Worm (Caenorhabditis elegans) whole organism, young adult: ENCODE data around the gene ztf-29.
A peak's percentile ranks its signal among the peaks of the same experiment; 100 is the strongest.

Experiments
- B0035.1 ChIP-seq: sonication (generic microtip); optimal IDR thresholded peaks from 2 replicates; lab custom pipeline; 2016; ENCODE audit warnings: missing genetic modification characterization, mild to moderate bottlenecking, missing compliant biosample characterization, missing genotype, missing genetic modification reagents
- B0261.1 ChIP-seq: sonication (generic microtip); optimal IDR thresholded peaks from 2 replicates; lab custom pipeline; 2016; ENCODE audit warnings: mild to moderate bottlenecking, missing genetic modification characterization, moderate library complexity, missing compliant biosample characterization
- D2030.7 ChIP-seq: fragments of 200-800 bp; sonication (Bioruptor generic); IDR thresholded peaks from 2 replicates; pipeline ENCODE4 v1.3.6; 2022; ENCODE audit warnings: missing genetic modification reagents, missing genetic modification characterization, missing compliant biosample characterization
- F23B12.7 ChIP-seq: sonication (generic microtip); optimal IDR thresholded peaks from 2 replicates; lab custom pipeline; 2017; ENCODE audit warnings: missing genetic modification characterization, mild to moderate bottlenecking, missing compliant biosample characterization, antibody characterized with exemption, moderate library complexity; ENCODE audit not compliant: insufficient read depth
- F33H1.4 ChIP-seq: fragments of 200-800 bp; sonication (Bioruptor generic); IDR thresholded peaks from 2 replicates; pipeline ENCODE4 v1.3.6; 2022; ENCODE audit warnings: missing genetic modification reagents, missing genetic modification characterization, missing compliant biosample characterization
- F49E8.2 ChIP-seq: sonication (generic microtip); optimal IDR thresholded peaks from 3 replicates; lab custom pipeline; 2017; ENCODE audit warnings: missing genetic modification characterization, mild to moderate bottlenecking, missing compliant biosample characterization, antibody characterized with exemption, moderate library complexity; ENCODE audit not compliant: insufficient read depth
- F52B5.7 ChIP-seq: sonication (generic microtip); optimal IDR thresholded peaks from 2 replicates; lab custom pipeline; 2016; ENCODE audit warnings: mild to moderate bottlenecking, missing genetic modification characterization, missing compliant biosample characterization
- F57A8.1 ChIP-seq: fragments of 200-800 bp; sonication (Bioruptor generic); optimal IDR thresholded peaks from 2 replicates; lab custom pipeline; 2018; ENCODE audit warnings: mild to moderate bottlenecking, missing genetic modification characterization, moderate library complexity, missing compliant biosample characterization
- K12H6.12 ChIP-seq: fragments of 200-800 bp; sonication (Bioruptor generic); optimal IDR thresholded peaks from 2 replicates; lab custom pipeline; 2018; ENCODE audit warnings: mild to moderate bottlenecking, missing genetic modification characterization, missing compliant biosample characterization
- Y53F4B.3 ChIP-seq: fragments of 200-800 bp; sonication (Bioruptor generic); IDR thresholded peaks from 2 replicates; pipeline ENCODE4 v1.3.6; 2022; ENCODE audit warnings: missing genetic modification reagents, missing genetic modification characterization, missing compliant biosample characterization
- Y53G8AR.9 ChIP-seq: fragments of 200-800 bp; sonication (Bioruptor generic); conservative IDR thresholded peaks from 2 replicates; pipeline ENCODE4 v1.3.6; 2022; ENCODE audit warnings: missing genetic modification reagents, missing genetic modification characterization, missing compliant biosample characterization
- Y95B8A.8 ChIP-seq: fragments of 200-800 bp; sonication (Bioruptor generic); IDR thresholded peaks from 2 replicates; pipeline ENCODE4 v1.3.6; 2022; ENCODE audit warnings: missing genetic modification reagents, missing genetic modification characterization, missing compliant biosample characterization
- ZK185.1 ChIP-seq: sonication (generic microtip); optimal IDR thresholded peaks from 2 replicates; lab custom pipeline; 2016; ENCODE audit warnings: mild to moderate bottlenecking, missing genetic modification characterization, missing compliant biosample characterization; ENCODE audit not compliant: poor library complexity, severe bottlenecking
- ama-1 ChIP-seq, 3 experiments: fragments of 150-350 bp in 1 of 3; sonication (generic microtip) in 2 of 3; optimal IDR thresholded peaks; 2 replicates each; lab custom pipeline; 2014 to 2018; ENCODE audit warnings: missing biosample characterization in 2 of 3, missing genetic modification characterization in 2 of 3, missing genetic modification reagents in 2 of 3
- aptf-2 ChIP-seq: fragments of 200-800 bp; sonication (Bioruptor generic); conservative IDR thresholded peaks from 2 replicates; pipeline ENCODE4 v1.3.6; 2022; ENCODE audit warnings: missing genetic modification reagents, missing genetic modification characterization, missing compliant biosample characterization
- aptf-3 ChIP-seq: fragments of 200-800 bp; sonication (Bioruptor generic); IDR thresholded peaks from 2 replicates; pipeline ENCODE4 v1.3.6; 2022; ENCODE audit warnings: missing genetic modification characterization, missing compliant biosample characterization
- atf-7 ChIP-seq: sonication (generic microtip); optimal IDR thresholded peaks from 2 replicates; lab custom pipeline; 2017; ENCODE audit warnings: mild to moderate bottlenecking, missing genetic modification characterization, missing compliant biosample characterization
- ceh-91 ChIP-seq: fragments of 200-800 bp; sonication (Bioruptor generic); IDR thresholded peaks from 2 replicates; pipeline ENCODE4 v1.3.6; 2022; ENCODE audit warnings: missing genetic modification reagents, missing genetic modification characterization, missing compliant biosample characterization
- dpl-1 ChIP-seq: fragments of 150-350 bp; optimal IDR thresholded peaks from 2 replicates; lab custom pipeline; 2014; ENCODE audit warnings: missing biosample characterization, missing genetic modification reagents, missing genetic modification characterization
- efl-1 ChIP-seq: fragments of 150-350 bp; optimal IDR thresholded peaks from 2 replicates; lab custom pipeline; 2014; ENCODE audit warnings: missing biosample characterization, missing genetic modification reagents, missing genetic modification characterization
- egrh-3 ChIP-seq: fragments of 200-800 bp; sonication (Bioruptor generic); IDR thresholded peaks from 2 replicates; pipeline ENCODE4 v1.3.6; 2022; ENCODE audit warnings: missing genetic modification reagents, missing genetic modification characterization, missing compliant biosample characterization
- lin-35 ChIP-seq, 3 experiments: fragments of 150-350 bp in 2 of 3; sonication (generic microtip) in 1 of 3; optimal IDR thresholded peaks; 2 replicates each; lab custom pipeline; 2014 to 2018; ENCODE audit warnings: missing biosample characterization in 3 of 3, missing genetic modification characterization in 3 of 3, missing genetic modification reagents in 3 of 3
- lin-54 ChIP-seq: fragments of 200-800 bp; sonication (Bioruptor generic); optimal IDR thresholded peaks from 2 replicates; lab custom pipeline; 2018; ENCODE audit warnings: mild to moderate bottlenecking, missing genetic modification characterization, missing compliant biosample characterization
- lsy-27 ChIP-seq: sonication (generic microtip); optimal IDR thresholded peaks from 2 replicates; lab custom pipeline; 2017; ENCODE audit warnings: missing genetic modification characterization, mild to moderate bottlenecking, missing compliant biosample characterization, antibody characterized with exemption, missing genotype, borderline replicate concordance; ENCODE audit not compliant: insufficient read depth
- madf-6 ChIP-seq: fragments of 200-800 bp; sonication (Bioruptor generic); IDR thresholded peaks from 2 replicates; pipeline ENCODE4 v1.3.6; 2022; ENCODE audit warnings: missing genetic modification reagents, missing genetic modification characterization, missing compliant biosample characterization
- madf-8 ChIP-seq: fragments of 200-800 bp; sonication (Bioruptor generic); conservative IDR thresholded peaks from 2 replicates; pipeline ENCODE4 v1.3.6; 2022; ENCODE audit warnings: missing genetic modification reagents, missing genetic modification characterization, missing compliant biosample characterization
- mcd-1 ChIP-seq: fragments of 200-800 bp; sonication (Bioruptor generic); IDR thresholded peaks from 2 replicates; pipeline ENCODE4 v1.3.6; 2022; ENCODE audit warnings: missing genetic modification reagents, missing genetic modification characterization, missing compliant biosample characterization
- mel-28 ChIP-seq: sonication (generic microtip); optimal IDR thresholded peaks from 2 replicates; lab custom pipeline; 2016; ENCODE audit warnings: borderline replicate concordance, mild to moderate bottlenecking, missing genetic modification characterization, missing compliant biosample characterization
- nfya-1 ChIP-seq: sonication (generic microtip); optimal IDR thresholded peaks from 2 replicates; lab custom pipeline; 2017; ENCODE audit warnings: antibody characterized with exemption, missing compliant biosample characterization, missing genetic modification characterization, borderline replicate concordance; ENCODE audit not compliant: insufficient read depth
- nhr-120 ChIP-seq: fragments of 200-800 bp; sonication (Bioruptor generic); IDR thresholded peaks from 2 replicates; pipeline ENCODE4 v1.3.6; 2022; ENCODE audit warnings: missing genetic modification characterization, missing compliant biosample characterization
- nhr-80 ChIP-seq: sonication (generic microtip); optimal IDR thresholded peaks from 2 replicates; lab custom pipeline; 2016; ENCODE audit warnings: missing genetic modification characterization, missing compliant biosample characterization
- pha-4 ChIP-seq: fragments of 150-350 bp; sonication (generic microtip); optimal IDR thresholded peaks from 2 replicates; lab custom pipeline; 2014; ENCODE audit warnings: missing biosample characterization, missing genetic modification reagents, missing genetic modification characterization
- rpc-1 ChIP-seq, 2 experiments: fragments of 150-350 bp in 1 of 2; sonication (generic microtip) in 1 of 2; optimal IDR thresholded peaks; 2 replicates each; lab custom pipeline; 2014 to 2018; ENCODE audit warnings: missing biosample characterization in 1 of 2, missing genetic modification characterization in 1 of 2, missing genetic modification reagents in 1 of 2, missing genotype in 1 of 2
- sdz-38 ChIP-seq: sonication (generic microtip); optimal IDR thresholded peaks from 2 replicates; lab custom pipeline; 2016; ENCODE audit warnings: missing genotype, missing genetic modification characterization, missing compliant biosample characterization
- sea-2 ChIP-seq: fragments of 200-800 bp; sonication (Bioruptor generic); IDR thresholded peaks from 2 replicates; pipeline ENCODE4 v1.3.6; 2022; ENCODE audit warnings: missing genetic modification characterization, missing compliant biosample characterization
- somi-1 ChIP-seq: fragments of 200-800 bp; sonication (Bioruptor generic); optimal IDR thresholded peaks from 2 replicates; lab custom pipeline; 2018; ENCODE audit warnings: mild to moderate bottlenecking, missing genetic modification characterization, missing compliant biosample characterization
- tlf-1 ChIP-seq: fragments of 200-800 bp; sonication (Bioruptor generic); optimal IDR thresholded peaks from 2 replicates; lab custom pipeline; 2018; ENCODE audit warnings: mild to moderate bottlenecking, missing genetic modification characterization, missing compliant biosample characterization
- xnd-1 ChIP-seq: sonication (generic microtip); optimal IDR thresholded peaks from 2 replicates; lab custom pipeline; 2016; ENCODE audit warnings: missing genotype, missing genetic modification reagents, missing genetic modification characterization, missing compliant biosample characterization
- zfh-2 ChIP-seq: fragments of 200-800 bp; sonication (Bioruptor generic); conservative IDR thresholded peaks from 2 replicates; pipeline ENCODE4 v1.3.6; 2022; ENCODE audit warnings: missing genetic modification reagents, missing genetic modification characterization, missing compliant biosample characterization
- ztf-22 ChIP-seq: fragments of 200-800 bp; sonication (Bioruptor generic); optimal IDR thresholded peaks from 2 replicates; lab custom pipeline; 2018; ENCODE audit warnings: mild to moderate bottlenecking, missing genetic modification characterization, moderate library complexity, missing compliant biosample characterization
- ztf-25 ChIP-seq: fragments of 200-800 bp; sonication (Bioruptor generic); IDR thresholded peaks from 2 replicates; pipeline ENCODE4 v1.3.6; 2022; ENCODE audit warnings: missing genetic modification reagents, missing genetic modification characterization, missing compliant biosample characterization

ztf-29 gene

DNA sequence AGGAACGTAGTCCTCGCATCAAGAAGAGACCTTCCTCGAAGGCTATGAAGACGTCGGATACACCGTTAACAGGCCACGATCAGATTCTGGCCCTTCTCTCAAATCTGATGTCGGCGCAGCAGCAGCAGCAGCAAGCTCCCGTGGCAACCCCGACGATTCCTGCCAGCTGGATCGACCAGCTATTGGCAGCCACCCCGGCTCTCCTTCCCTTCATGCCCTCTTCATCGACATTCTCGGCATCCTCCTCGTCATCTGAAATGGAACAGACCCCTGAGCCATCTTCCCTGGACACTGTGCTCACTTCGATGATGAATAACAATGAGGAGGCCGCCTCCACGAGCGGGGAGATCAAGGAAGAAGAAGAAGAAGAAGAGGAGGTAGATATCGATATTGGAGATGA, 645 bp downstream of the ztf-29 start:
- no peak for TF ChIP-seq aptf-3 (GFP tag; lab: Robert Waterston, UW)
- no peak for TF ChIP-seq B0261.1
- TF ChIP-seq lin-54 (GFP tag; lab: Kevin White, UChicago) = no peak
- peak; percentile 22; the same call in 1 of the 2 replicates for TF ChIP-seq egrh-3 (GFP tag; lab: Robert Waterston, UW)
- no peak for TF ChIP-seq aptf-2
- TF ChIP-seq xnd-1 (tag; lab: Kevin White, UChicago) = no peak
- no peak for TF ChIP-seq ama-1 (optimal IDR thresholded peaks at IDR 0.05; lab: Kevin White, UChicago)
- no peak for TF ChIP-seq ama-1 (GFP tag; optimal IDR thresholded peaks at IDR 0.05; lab: Kevin White, UChicago)
- TF ChIP-seq F57A8.1 (GFP tag; lab: Kevin White, UChicago) = no peak
- peak; percentile 54; the same call in 1 of the 2 replicates for TF ChIP-seq zfh-2 (GFP tag; lab: Robert Waterston, UW)
- TF ChIP-seq mcd-1 (GFP tag; lab: Robert Waterston, UW) = no peak
- no peak for TF ChIP-seq ceh-91 (GFP tag; lab: Robert Waterston, UW)
- no peak for TF ChIP-seq tlf-1 (GFP tag; lab: Kevin White, UChicago)
- TF ChIP-seq madf-6 = no peak

ce11 chrIII:11563417-11563949, 2.5 kb downstream of the ztf-29 start, which contains the start of gene Y66D12A.11:
TSS of gene Y66D12A.11 (plus strand) at chrIII:11563467.
- TF ChIP-seq ZK185.1 (tag; lab: Kevin White, UChicago) (no peak), nhr-120 (no peak), Y53F4B.3 (GFP tag; lab: Robert Waterston, UW) (no peak), zfh-2 (GFP tag; lab: Robert Waterston, UW) (peak; percentile 63; the same call in 1 of the 2 replicates), mel-28 (tag; lab: Kevin White, UChicago) (no peak)

- TF ChIP-seq F23B12.7 (peak; percentile 23), mcd-1 (GFP tag; lab: Robert Waterston, UW) (peak; percentile 87), F33H1.4 (0 out of 2 replicates have a peak, but pooled peaks have one; percentile 11), atf-7 (no peak), lin-54 (GFP tag; lab: Kevin White, UChicago) (peak; percentile 94), Y53G8AR.9 (GFP tag; lab: Robert Waterston, UW) (no peak), dpl-1 (peak; percentile 68), somi-1 (no peak), Y95B8A.8 (GFP tag; lab: Robert Waterston, UW) (no peak), efl-1 (peak; percentile 79), lin-35 (GFP tag; optimal IDR thresholded peaks at IDR 0.05; lab: Kevin White, UChicago) (peak in 1 of 3 experiments; percentile 84), rpc-1 (optimal IDR thresholded peaks at IDR 0.05; lab: Kevin White, UChicago) (no peak), rpc-1 (tag; optimal IDR thresholded peaks at IDR 0.05; lab: Kevin White, UChicago) (no peak)
These were observed 4.7 kb downstream of the ztf-29 start, which contains the start of gene Y66D12A.10 for ce11 chrIII:11565602-11566001. TSS of gene Y66D12A.10 (plus strand) at chrIII:11565874.

DNA sequence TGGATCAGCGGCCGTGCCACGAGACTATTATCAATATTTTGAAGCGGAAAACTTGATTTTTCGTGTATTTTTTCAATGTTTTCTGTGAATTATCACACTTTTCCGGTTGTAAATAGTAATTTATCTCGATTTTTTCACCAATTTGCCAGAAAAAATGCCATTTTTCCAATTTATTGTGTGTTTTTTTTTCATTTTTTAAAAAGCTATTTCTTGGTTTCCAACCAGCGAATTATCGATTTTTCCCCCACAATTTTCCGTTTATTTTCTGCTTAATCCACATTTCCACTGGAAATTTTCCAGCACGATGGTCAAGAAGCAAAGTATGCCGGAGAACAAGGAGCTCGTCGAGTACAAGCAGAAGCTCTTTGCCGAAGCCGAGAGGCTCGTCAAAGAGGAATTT, 6.9 kb downstream of the ztf-29 start, which contains the start of gene psme-3:
Gene psme-3 (plus strand): TSS at position 301 of the 400 bp plus-strand sequence.
- no peak for TF ChIP-seq nhr-80 (tag; lab: Kevin White, UChicago)
- no peak for TF ChIP-seq madf-8
- no peak for TF ChIP-seq sdz-38
- no peak for TF ChIP-seq F49E8.2

ce11 chrIII:11573921-11574320, 13.0 kb downstream of the ztf-29 start, which contains the start of gene Y66D12A.8:
TSS of gene Y66D12A.8 (plus strand) at chrIII:11574221.
- TF ChIP-seq ama-1 (optimal IDR thresholded peaks at IDR 0.05; lab: Kevin White, UChicago) = no peak
- no peak for TF ChIP-seq ama-1 (GFP tag; optimal IDR thresholded peaks at IDR 0.05; lab: Kevin White, UChicago)
- TF ChIP-seq ztf-25 (GFP tag; lab: Robert Waterston, UW) = no peak
- TF ChIP-seq B0035.1 = no peak
- TF ChIP-seq lsy-27 (tag; lab: Kevin White, UChicago) = no peak
- no peak for TF ChIP-seq F57A8.1 (GFP tag; lab: Kevin White, UChicago)
- no peak for TF ChIP-seq F52B5.7 (tag; lab: Kevin White, UChicago)
- no peak for TF ChIP-seq D2030.7
- TF ChIP-seq pha-4 = no peak
- no peak for TF ChIP-seq ztf-22
- no peak for TF ChIP-seq K12H6.12
- no peak for TF ChIP-seq nhr-80 (tag; lab: Kevin White, UChicago)
- no peak for TF ChIP-seq sea-2 (GFP tag; lab: Robert Waterston, UW)
- TF ChIP-seq Y95B8A.8 (GFP tag; lab: Robert Waterston, UW) = no peak
- TF ChIP-seq nfya-1 (tag; lab: Kevin White, UChicago) = no peak
